Worm (Caenorhabditis elegans): ENCODE results near the gene aakg-4.

Gene aakg-4

ce11 chrX:2362872-2363271 is 43.7 kb upstream of the aakg-4 start:
- no peak for TF ChIP-seq madf-10 (tag; optimal IDR thresholded peaks at IDR 0.05)
- no peak for TF ChIP-seq F57A8.1 (GFP tag; optimal IDR thresholded peaks at IDR 0.05)
- TF ChIP-seq ceh-91 (GFP tag; IDR thresholded peaks at IDR 0.05): no peak
- TF ChIP-seq nhr-27 (tag; optimal IDR thresholded peaks at IDR 0.05): no peak
- peak; percentile 72 for TF ChIP-seq madf-6 (GFP tag; IDR thresholded peaks at IDR 0.05)
- no peak for TF ChIP-seq snpc-3.4 (tag; optimal IDR thresholded peaks at IDR 0.05)
- no peak for TF ChIP-seq nfya-2 (GFP tag; IDR thresholded peaks at IDR 0.05)
- 0 out of 2 replicates have a peak, but pooled peaks have one; percentile 29 for TF ChIP-seq hsf-1 (GFP tag; IDR thresholded peaks at IDR 0.05)
- no peak for TF ChIP-seq K11D2.4 (GFP tag; IDR thresholded peaks at IDR 0.05)
- no peak for TF ChIP-seq repo-1 (tag; optimal IDR thresholded peaks at IDR 0.05)
- TF ChIP-seq ceh-58 (GFP tag; IDR thresholded peaks at IDR 0.05): no peak
- no peak for TF ChIP-seq athp-1 (tag; optimal IDR thresholded peaks at IDR 0.05)
- TF ChIP-seq dox-1 (GFP tag; IDR thresholded peaks at IDR 0.05): 0 out of 2 replicates have a peak, but pooled peaks have one; percentile 16
- TF ChIP-seq nhr-120 (GFP tag; IDR thresholded peaks at IDR 0.05): no peak
- TF ChIP-seq F22D6.2 (tag; optimal IDR thresholded peaks at IDR 0.05): no peak
- TF ChIP-seq lin-35 (GFP tag; optimal IDR thresholded peaks at IDR 0.05): no peak
- no peak for TF ChIP-seq tbp1 (GFP tag; optimal IDR thresholded peaks at IDR 0.05)
- peak; percentile 19 for TF ChIP-seq sptf-2 (GFP tag; optimal IDR thresholded peaks at IDR 0.05)
- no peak for TF ChIP-seq egl-44 (GFP tag; IDR thresholded peaks at IDR 0.05)
- TF ChIP-seq unc-130 (GFP tag; optimal IDR thresholded peaks at IDR 0.05): no peak
- TF ChIP-seq ztf-6 (GFP tag; IDR thresholded peaks at IDR 0.05): no peak
- TF ChIP-seq atf-7 (tag; optimal IDR thresholded peaks at IDR 0.05): no peak
- TF ChIP-seq egrh-3 (GFP tag; IDR thresholded peaks at IDR 0.05): no peak
- TF ChIP-seq ZK185.1 (tag; optimal IDR thresholded peaks at IDR 0.05; ENCODE audit: poor library complexity, severe bottlenecking): no peak
- TF ChIP-seq K12H6.12 (tag; optimal IDR thresholded peaks at IDR 0.05): no peak
- TF ChIP-seq ceh-79 (tag; optimal IDR thresholded peaks at IDR 0.05): no peak
- peak; percentile 68 for TF ChIP-seq snpc-4 (GFP tag; optimal IDR thresholded peaks at IDR 0.05)
- TF ChIP-seq snpc-4 (tag; optimal IDR thresholded peaks at IDR 0.05): peak; percentile 28 to 93 (median 90)
- no peak for TF ChIP-seq Y56A3A.18 (GFP tag; IDR thresholded peaks at IDR 0.05)
- no peak for TF ChIP-seq lin-40 (tag; optimal IDR thresholded peaks at IDR 0.05)
- TF ChIP-seq let-526 (GFP tag; IDR thresholded peaks at IDR 0.05): no peak
- TF ChIP-seq snpc-1.3 (tag; optimal IDR thresholded peaks at IDR 0.05; ENCODE audit: insufficient read depth): no peak
- TF ChIP-seq akir-1 (GFP tag; optimal IDR thresholded peaks at IDR 0.05): no peak
- TF ChIP-seq ztf-25 (GFP tag; IDR thresholded peaks at IDR 0.05): no peak
- peak; percentile 80 for TF ChIP-seq snpc-1.1 (tag; optimal IDR thresholded peaks at IDR 0.05; ENCODE audit: insufficient read depth)
- TF ChIP-seq lin-54 (GFP tag; optimal IDR thresholded peaks at IDR 0.05): no peak
- peak; percentile 62 for TF ChIP-seq him-1 (tag; optimal IDR thresholded peaks at IDR 0.05)
- no peak for TF ChIP-seq lir-1 (GFP tag; conservative IDR thresholded peaks at IDR 0.05)
- TF ChIP-seq F55B11.4 (tag; optimal IDR thresholded peaks at IDR 0.05; ENCODE audit: borderline replicate concordance, insufficient read depth): no peak
- TF ChIP-seq cebp-1 (GFP tag; IDR thresholded peaks at IDR 0.05): no peak
- TF ChIP-seq cebp-1 (tag; optimal IDR thresholded peaks at IDR 0.05): no peak
- TF ChIP-seq mel-28 (tag; optimal IDR thresholded peaks at IDR 0.05; ENCODE audit: borderline replicate concordance): no peak
- no peak for TF ChIP-seq B0336.3 (GFP tag; IDR thresholded peaks at IDR 0.05)
- no peak; the same call in 1 of the 2 replicates for TF ChIP-seq zfh-2 (GFP tag; conservative IDR thresholded peaks at IDR 0.05)
- TF ChIP-seq dpff-1 (tag; optimal IDR thresholded peaks at IDR 0.05): no peak
- TF ChIP-seq bed-2 (GFP tag; IDR thresholded peaks at IDR 0.05): no peak
- TF ChIP-seq nhr-179 (tag; optimal IDR thresholded peaks at IDR 0.05): no peak
- no peak for TF ChIP-seq tlf-1 (GFP tag; optimal IDR thresholded peaks at IDR 0.05)
- peak; percentile 29; the same call in 1 of the 2 replicates for TF ChIP-seq madf-8 (GFP tag; conservative IDR thresholded peaks at IDR 0.05)

All from whole organism, young adult.